Fruit fly (Drosophila melanogaster) whole organism, larva: Measurements from ENCODE around the gene CG9609.

Experiments used
- noc ChIP-seq: fragments of 200-800 bp; sonication (Bioruptor generic); optimal IDR thresholded peaks from 3 replicates; lab custom pipeline; 2019; ENCODE audit warnings: missing biosample characterization, mild to moderate bottlenecking, missing genetic modification characterization, moderate library complexity

CG9609 gene

DNA sequence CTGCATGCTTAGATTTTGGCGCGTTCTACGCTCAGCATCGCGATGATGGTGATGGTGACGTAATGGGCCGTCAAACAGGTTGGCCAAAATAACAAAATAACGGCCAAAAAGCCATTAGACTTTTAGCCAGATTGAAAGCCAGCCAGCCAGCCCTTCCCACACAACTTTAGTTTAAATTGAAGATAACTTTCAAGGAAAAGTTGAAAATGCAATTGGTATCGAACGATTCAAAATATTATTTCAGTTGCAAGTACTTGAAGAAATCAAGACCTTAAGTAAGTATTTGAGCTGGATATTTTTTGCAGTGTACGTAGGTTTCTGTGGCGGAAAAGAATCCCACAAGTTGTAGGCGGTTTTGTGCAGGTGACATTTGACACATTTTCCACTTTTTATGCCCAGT is 5.8 kb downstream of the CG9609 start:
- TF ChIP-seq noc: peak; percentile 33

- TF ChIP-seq noc: no peak
Measured at dm6 chrX:16780244-16780643, 6.6 kb downstream of the CG9609 start.

DNA sequence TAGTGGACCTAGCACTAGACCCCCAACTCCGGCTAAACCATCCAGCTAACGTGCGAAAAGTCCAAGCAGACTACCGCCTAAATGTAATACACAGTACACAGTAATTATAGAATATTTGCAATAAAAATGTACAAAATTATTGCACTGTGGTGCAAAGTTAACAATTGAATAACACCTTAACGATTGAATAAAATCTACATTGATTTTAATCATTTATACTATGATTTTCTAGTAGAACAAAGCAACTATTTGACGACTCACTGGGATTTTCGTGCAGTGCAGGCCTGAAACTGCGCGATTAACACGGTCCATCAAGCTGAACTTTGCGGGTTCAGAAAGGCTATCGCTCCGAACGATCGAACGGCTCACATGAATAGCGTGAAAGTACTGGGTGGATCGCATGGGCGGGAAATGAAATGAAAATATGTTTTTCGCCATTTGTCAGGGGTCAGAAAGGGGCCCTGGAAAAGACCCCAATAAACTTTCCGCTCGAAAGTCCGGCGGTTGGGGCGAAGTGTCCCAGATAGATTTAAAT is 8.6 kb downstream of the CG9609 start:
- TF ChIP-seq noc: peak; percentile 4

DNA sequence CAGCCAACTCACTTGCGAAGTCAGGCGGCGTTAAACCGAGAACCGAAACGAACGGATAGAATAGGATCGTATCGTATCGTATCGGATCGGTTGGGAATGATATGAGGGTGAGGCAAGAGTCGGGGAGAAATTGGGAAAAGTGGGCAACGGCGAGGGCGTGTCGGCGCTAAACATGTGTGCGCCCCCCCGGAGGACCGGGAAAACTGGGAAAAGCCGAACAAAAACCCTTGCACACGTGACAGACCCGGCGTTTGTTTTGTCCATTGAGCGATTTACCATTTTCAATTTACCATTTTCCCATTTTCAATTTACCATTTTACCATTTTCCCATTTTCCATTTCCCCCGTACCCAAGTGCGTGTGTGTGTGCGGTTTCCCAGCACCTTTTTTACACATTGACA is 11.7 kb downstream of the CG9609 start:
- TF ChIP-seq noc: no peak

dm6 chrX:16774201-16775061 is 12.4 kb downstream of the CG9609 start:
- no peak for TF ChIP-seq noc

DNA sequence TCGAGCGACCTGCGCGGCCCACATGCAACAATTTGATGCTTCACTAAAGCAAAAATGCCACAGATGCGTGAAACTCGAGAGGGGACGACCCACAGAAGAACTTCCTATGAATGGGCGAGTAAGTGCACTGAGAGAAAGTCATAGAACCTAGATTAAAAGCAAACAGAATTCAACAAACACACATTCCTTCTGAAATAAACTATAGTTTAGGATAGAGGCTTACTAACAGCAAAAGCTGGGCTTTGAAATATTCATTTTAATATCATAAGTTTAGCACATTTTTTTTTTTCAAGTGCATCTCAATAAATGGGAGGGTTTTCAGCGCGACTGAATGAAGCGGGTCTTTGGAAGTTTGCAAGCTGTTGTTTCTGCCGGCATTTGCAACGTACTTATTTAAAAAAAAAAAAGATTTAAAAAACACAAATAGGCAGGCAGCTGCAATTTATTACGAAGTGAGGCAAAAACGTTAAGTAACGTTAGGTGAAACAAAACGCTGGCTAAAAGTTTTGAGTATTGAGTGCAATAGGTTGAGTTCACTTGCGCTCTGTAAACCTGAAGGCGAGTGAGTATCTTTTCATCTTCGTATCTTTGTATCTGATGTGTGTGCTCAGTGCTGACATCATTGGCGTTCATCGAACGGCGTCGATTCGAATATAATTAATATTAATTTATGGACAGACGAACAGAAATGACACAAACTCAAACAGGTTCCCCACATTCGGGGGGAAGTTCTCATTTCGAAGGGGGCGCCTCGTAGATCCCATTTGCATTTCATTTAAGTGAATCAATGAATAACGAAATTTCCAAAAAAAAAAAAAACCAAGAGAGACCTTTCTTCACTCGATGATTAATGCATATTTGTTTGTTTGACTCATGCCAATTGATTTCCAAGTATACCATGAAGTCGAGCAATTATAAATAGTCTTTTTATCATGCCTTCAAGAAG is 13.7 kb downstream of the CG9609 start:
- no peak for TF ChIP-seq noc

DNA sequence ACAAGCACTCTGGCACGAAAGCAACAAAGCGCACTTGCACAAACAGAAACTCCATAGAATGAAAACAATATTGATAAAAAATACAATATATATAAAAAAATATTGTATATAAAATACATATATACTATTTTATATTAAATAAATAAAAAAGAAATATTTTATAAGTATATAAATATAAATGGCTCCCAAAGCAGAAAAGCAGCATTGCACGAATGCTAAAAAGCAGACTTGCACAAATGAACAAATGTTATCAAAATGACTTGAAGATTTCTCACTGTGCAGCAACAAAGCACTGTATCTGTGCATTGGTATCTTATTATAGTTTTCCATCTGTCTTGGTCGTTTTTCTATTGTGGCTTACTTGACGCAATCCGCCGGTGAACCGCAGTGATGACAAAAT is 18.0 kb downstream of the CG9609 start:
- TF ChIP-seq noc: no peak

DNA sequence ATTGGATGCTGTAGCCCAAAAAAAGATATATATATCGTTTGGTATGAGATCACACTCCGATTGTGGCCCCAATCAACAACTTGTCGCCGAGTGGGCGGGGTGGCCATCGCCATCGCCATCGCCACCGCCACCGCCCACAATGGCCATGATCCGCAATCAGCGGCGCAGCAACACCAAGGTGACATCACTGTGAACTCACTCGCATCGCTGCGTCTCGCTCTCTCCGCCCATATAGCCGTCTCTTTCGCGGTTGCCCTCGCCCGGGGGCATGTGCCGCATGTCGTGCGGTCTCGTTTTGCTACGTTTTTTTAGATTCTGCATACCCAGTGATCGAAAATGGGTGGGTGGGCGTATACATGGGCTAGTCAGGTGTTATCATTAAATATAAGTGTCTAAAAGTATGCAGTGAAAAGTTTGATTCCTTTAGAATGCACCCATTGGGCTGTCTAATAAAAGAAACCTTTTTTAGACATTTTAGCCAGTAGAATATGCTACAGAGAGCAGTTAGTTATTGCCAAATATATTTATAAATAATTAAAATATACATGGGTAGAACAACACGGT is 19.9 kb downstream of the CG9609 start:
- TF ChIP-seq noc: no peak

- TF ChIP-seq noc: no peak
Measured at dm6 chrX:16765809-16766208, 21.0 kb downstream of the CG9609 start.

DNA sequence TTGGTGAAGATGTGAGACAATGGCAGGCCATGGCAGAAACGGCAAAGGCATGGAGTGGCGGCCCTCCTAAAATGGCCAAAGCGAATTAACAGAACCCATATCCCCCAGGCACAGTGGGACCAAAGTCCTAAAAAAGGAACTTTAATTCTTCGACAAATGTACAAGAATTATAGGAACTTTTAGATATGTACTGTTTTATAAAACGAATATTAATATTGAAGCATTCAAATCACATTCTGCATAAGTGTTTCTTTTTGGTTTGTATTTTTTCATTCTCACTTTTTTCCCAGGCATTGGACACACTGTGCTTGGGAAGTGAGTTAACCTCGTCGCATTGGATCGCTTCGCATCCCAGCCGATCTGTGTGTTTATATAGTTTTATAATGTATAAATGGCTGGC is 21.9 kb downstream of the CG9609 start:
- TF ChIP-seq noc: no peak

dm6 chrX:16761531-16761930 is 25.3 kb downstream of the CG9609 start:
- no peak for TF ChIP-seq noc

dm6 chrX:16760542-16760941 is 26.3 kb downstream of the CG9609 start:
- TF ChIP-seq noc: no peak

dm6 chrX:16757645-16758044 is 29.2 kb downstream of the CG9609 start:
- no peak for TF ChIP-seq noc

DNA sequence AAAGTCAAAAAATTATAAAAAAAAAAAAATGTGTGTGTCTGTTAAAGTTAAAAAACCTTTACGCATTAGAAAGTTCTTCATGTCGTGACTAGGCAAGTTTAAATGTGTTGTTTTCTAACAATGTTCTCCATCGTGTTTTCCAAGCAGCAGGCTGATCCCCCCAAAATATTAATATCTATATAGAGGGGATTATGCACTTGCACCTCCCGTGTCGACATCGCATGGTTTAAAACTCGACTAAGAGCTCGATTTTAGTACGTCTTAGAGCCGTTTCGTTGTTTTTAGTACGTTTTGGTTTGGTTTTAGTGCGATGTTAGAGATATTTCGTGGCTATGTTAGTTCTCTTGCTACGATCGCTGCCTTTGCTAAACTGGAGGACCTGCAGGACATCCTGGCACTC is 33.7 kb downstream of the CG9609 start:
- TF ChIP-seq noc: no peak

DNA sequence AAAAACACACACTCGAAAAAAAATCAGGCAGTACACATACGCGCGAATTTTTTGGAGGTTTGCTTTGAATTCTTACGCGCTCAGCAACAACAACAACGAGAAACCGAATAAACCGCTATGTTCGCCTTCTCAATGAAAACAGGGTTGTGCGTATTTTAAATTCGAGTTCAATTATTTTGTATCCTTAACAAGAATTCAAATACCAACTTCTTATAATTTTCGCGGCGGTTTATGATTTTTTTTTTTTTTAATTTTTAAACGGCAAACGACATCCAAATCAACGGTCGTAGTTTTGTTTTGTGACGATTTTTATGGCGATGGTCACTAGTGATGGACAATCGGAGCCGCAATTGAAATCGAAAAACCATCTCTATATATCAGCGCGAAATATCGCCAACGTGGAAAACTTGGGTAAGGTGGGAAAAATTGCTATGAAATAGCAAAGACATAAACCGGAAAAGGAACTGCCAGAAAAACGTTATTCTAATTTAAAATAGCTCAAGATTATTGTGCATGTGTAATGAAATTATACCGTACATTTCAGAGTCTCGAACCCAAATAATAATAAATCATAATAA is 35.1 kb downstream of the CG9609 start, which contains the start of gene goe:
Gene goe (minus strand): TSS at position 332 of the 578 bp plus-strand sequence.
- TF ChIP-seq noc: peak; percentile 56
